Worm (Caenorhabditis elegans) whole organism, L1 larva: ENCODE measurements around the gene C44C10.7.

Source experiments
- C16A3.4 ChIP-seq: fragments of 150-350 bp; optimal IDR thresholded peaks from 2 replicates; lab custom pipeline; 2014; ENCODE audit warnings: missing biosample characterization, missing genetic modification characterization
- F16B12.6 ChIP-seq: fragments of 150-350 bp; optimal IDR thresholded peaks from 2 replicates; lab custom pipeline; 2014; ENCODE audit warnings: missing biosample characterization, missing genetic modification characterization
- aha-1 ChIP-seq: fragments of 150-350 bp; optimal IDR thresholded peaks from 2 replicates; lab custom pipeline; 2014; ENCODE audit warnings: missing biosample characterization, missing genetic modification characterization
- blmp-1 ChIP-seq: fragments of 150-350 bp; optimal IDR thresholded peaks from 2 replicates; lab custom pipeline; 2014; ENCODE audit warnings: missing biosample characterization, missing genetic modification characterization
- ceh-82 ChIP-seq, 3 experiments: fragments of 150-350 bp in 1 of 3; sonication (generic microtip) in 2 of 3; optimal IDR thresholded peaks; 2 replicates each; lab custom pipeline; 2014 to 2017; ENCODE audit warnings: missing biosample characterization in 3 of 3, missing genetic modification characterization in 3 of 3
- ceh-90 ChIP-seq: sonication (generic microtip); optimal IDR thresholded peaks from 2 replicates; lab custom pipeline; 2016; ENCODE audit warnings: missing genetic modification characterization, missing compliant biosample characterization
- dpl-1 ChIP-seq, 3 experiments: fragments of 150-350 bp in 2 of 3; sonication (generic microtip) in 1 of 3; optimal IDR thresholded peaks; 2 replicates each; lab custom pipeline; 2014 to 2017; ENCODE audit warnings: missing biosample characterization in 3 of 3, missing genetic modification characterization in 3 of 3, missing genetic modification reagents in 3 of 3
- dsc-1 ChIP-seq: sonication (generic microtip); optimal IDR thresholded peaks from 2 replicates; lab custom pipeline; 2016; ENCODE audit warnings: mild to moderate bottlenecking, missing genetic modification characterization, missing compliant biosample characterization
- egl-13 ChIP-seq: sonication (generic microtip); optimal IDR thresholded peaks from 2 replicates; lab custom pipeline; 2016; ENCODE audit warnings: missing genotype, missing genetic modification reagents, missing genetic modification characterization, missing compliant biosample characterization
- elt-2 ChIP-seq: sonication (generic microtip); optimal IDR thresholded peaks from 2 replicates; lab custom pipeline; 2016; ENCODE audit warnings: missing genetic modification characterization, mild to moderate bottlenecking, inconsistent platforms, missing compliant biosample characterization, missing genetic modification reagents
- elt-3 ChIP-seq, 6 experiments: fragments of 150-350 bp in 1 of 6; sonication (generic microtip); optimal IDR thresholded peaks; 2 replicates each; lab custom pipeline; 2017 to 2018; ENCODE audit warnings: missing biosample characterization in 6 of 6, missing genetic modification characterization in 6 of 6, inconsistent platforms in 1 of 6
- fos-1 ChIP-seq: fragments of 150-350 bp; optimal IDR thresholded peaks from 2 replicates; lab custom pipeline; 2014; ENCODE audit warnings: missing biosample characterization, missing genetic modification characterization
- hlh-17 ChIP-seq: fragments of 200-800 bp; sonication (Bioruptor generic); optimal IDR thresholded peaks from 2 replicates; lab custom pipeline; 2018; ENCODE audit warnings: missing genetic modification characterization, mild to moderate bottlenecking, missing compliant biosample characterization, moderate library complexity, borderline replicate concordance
- hpl-2 ChIP-seq: fragments of 150-350 bp; optimal IDR thresholded peaks from 2 replicates; lab custom pipeline; 2014; ENCODE audit warnings: missing biosample characterization, missing genetic modification reagents, missing genetic modification characterization
- jun-1 ChIP-seq: fragments of 150-350 bp; optimal IDR thresholded peaks from 2 replicates; lab custom pipeline; 2014; ENCODE audit warnings: missing biosample characterization, missing genetic modification reagents, missing genetic modification characterization
- lin-13 ChIP-seq: fragments of 150-350 bp; optimal IDR thresholded peaks from 2 replicates; lab custom pipeline; 2014; ENCODE audit warnings: missing biosample characterization, missing genetic modification reagents, missing genetic modification characterization
- lin-14 ChIP-seq: fragments of 200-800 bp; sonication (Bioruptor generic); optimal IDR thresholded peaks from 2 replicates; lab custom pipeline; 2018; ENCODE audit warnings: mild to moderate bottlenecking, missing genetic modification characterization, moderate library complexity, missing compliant biosample characterization
- lin-35 ChIP-seq, 2 experiments: fragments of 150-350 bp; optimal IDR thresholded peaks; 2 replicates each; lab custom pipeline; 2014; ENCODE audit warnings: missing biosample characterization in 2 of 2, missing genetic modification characterization in 2 of 2, missing genetic modification reagents in 2 of 2
- lsy-2 ChIP-seq, 2 experiments: fragments of 150-350 bp; optimal IDR thresholded peaks; 2 replicates each; lab custom pipeline; 2014; ENCODE audit warnings: missing biosample characterization in 2 of 2, missing genetic modification characterization in 2 of 2
- mab-9 ChIP-seq: fragments of 200-800 bp; sonication (Bioruptor generic); IDR thresholded peaks from 2 replicates; pipeline ENCODE4 v1.3.6; 2022; ENCODE audit warnings: missing genetic modification reagents, missing genetic modification characterization, missing compliant biosample characterization
- mdl-1 ChIP-seq, 2 experiments: fragments of 150-350 bp; optimal IDR thresholded peaks; 2 replicates each; lab custom pipeline; 2014 to 2017; ENCODE audit warnings: missing biosample characterization in 2 of 2, missing genetic modification characterization in 2 of 2, inconsistent platforms in 1 of 2
- mep-1 ChIP-seq: fragments of 150-350 bp; optimal IDR thresholded peaks from 2 replicates; lab custom pipeline; 2014; ENCODE audit warnings: missing biosample characterization, missing genetic modification characterization
- nhr-19 ChIP-seq: fragments of 200-800 bp; sonication (Bioruptor generic); conservative IDR thresholded peaks from 2 replicates; pipeline ENCODE4 v1.3.6; 2022; ENCODE audit warnings: missing genetic modification characterization, missing compliant biosample characterization
- nhr-20 ChIP-seq: sonication (generic microtip); optimal IDR thresholded peaks from 2 replicates; lab custom pipeline; 2016; ENCODE audit warnings: mild to moderate bottlenecking, missing genetic modification characterization, missing compliant biosample characterization
- nhr-237 ChIP-seq: fragments of 150-350 bp; optimal IDR thresholded peaks from 2 replicates; lab custom pipeline; 2014; ENCODE audit warnings: missing biosample characterization, missing genetic modification characterization
- nhr-47 ChIP-seq: sonication (generic microtip); optimal IDR thresholded peaks from 2 replicates; lab custom pipeline; 2016; ENCODE audit warnings: mild to moderate bottlenecking, missing genetic modification characterization, moderate library complexity, missing compliant biosample characterization
- nhr-71 ChIP-seq: sonication (generic microtip); optimal IDR thresholded peaks from 2 replicates; lab custom pipeline; 2016; ENCODE audit warnings: mild to moderate bottlenecking, missing genetic modification characterization, moderate library complexity, missing compliant biosample characterization
- nhr-77 ChIP-seq: fragments of 150-350 bp; optimal IDR thresholded peaks from 2 replicates; lab custom pipeline; 2014; ENCODE audit warnings: missing biosample characterization, missing genetic modification characterization
- nhr-85 ChIP-seq: sonication (generic microtip); peaks from one replicate; lab custom pipeline; 2016; ENCODE audit warnings: missing genetic modification characterization, inconsistent platforms, missing compliant biosample characterization
- nhr-90 ChIP-seq: sonication (generic microtip); optimal IDR thresholded peaks from 2 replicates; lab custom pipeline; 2016; ENCODE audit warnings: mild to moderate bottlenecking, missing genetic modification characterization, missing compliant biosample characterization; ENCODE audit not compliant: poor library complexity
- pax-3 ChIP-seq: fragments of 200-800 bp; sonication (Bioruptor generic); optimal IDR thresholded peaks from 2 replicates; lab custom pipeline; 2018; ENCODE audit warnings: mild to moderate bottlenecking, missing genetic modification characterization, moderate library complexity, missing compliant biosample characterization
- pqm-1 ChIP-seq: sonication (generic microtip); optimal IDR thresholded peaks from 3 replicates; lab custom pipeline; 2017; ENCODE audit warnings: missing biosample characterization, missing genetic modification characterization
- rnt-1 ChIP-seq: sonication (generic microtip); optimal IDR thresholded peaks from 2 replicates; lab custom pipeline; 2016; ENCODE audit warnings: mild to moderate bottlenecking, missing genetic modification characterization, moderate library complexity, missing compliant biosample characterization
- snu-23 ChIP-seq: sonication (generic microtip); optimal IDR thresholded peaks from 2 replicates; lab custom pipeline; 2016; ENCODE audit warnings: missing genetic modification characterization, missing compliant biosample characterization
- sup-37 ChIP-seq: fragments of 200-800 bp; sonication (Bioruptor generic); optimal IDR thresholded peaks from 2 replicates; lab custom pipeline; 2018; ENCODE audit warnings: mild to moderate bottlenecking, missing genetic modification characterization, missing compliant biosample characterization
- tbx-2 ChIP-seq: sonication (generic microtip); optimal IDR thresholded peaks from 2 replicates; lab custom pipeline; 2016; ENCODE audit warnings: missing genetic modification characterization, missing compliant biosample characterization
- unc-130 ChIP-seq: fragments of 150-350 bp; optimal IDR thresholded peaks from 2 replicates; lab custom pipeline; 2017; ENCODE audit warnings: missing biosample characterization, missing genetic modification characterization, inconsistent platforms
- unc-86 ChIP-seq: sonication (generic microtip); optimal IDR thresholded peaks from 2 replicates; lab custom pipeline; 2016; ENCODE audit warnings: missing genetic modification characterization, missing compliant biosample characterization
- vab-15 ChIP-seq: sonication (generic microtip); optimal IDR thresholded peaks from 2 replicates; lab custom pipeline; 2017; ENCODE audit warnings: missing genotype, mild to moderate bottlenecking, missing genetic modification characterization, missing compliant biosample characterization
- xbp-1 ChIP-seq: sonication (generic microtip); optimal IDR thresholded peaks from 2 replicates; lab custom pipeline; 2016; ENCODE audit warnings: missing genetic modification characterization, missing compliant biosample characterization
- zip-4 ChIP-seq: fragments of 200-800 bp; sonication (Bioruptor generic); optimal IDR thresholded peaks from 2 replicates; lab custom pipeline; 2018; ENCODE audit warnings: mild to moderate bottlenecking, missing genetic modification characterization, moderate library complexity, missing compliant biosample characterization
- ztf-4 ChIP-seq: fragments of 150-350 bp; optimal IDR thresholded peaks from 2 replicates; lab custom pipeline; 2014; ENCODE audit warnings: missing biosample characterization, missing genetic modification characterization

Gene C44C10.7

DNA sequence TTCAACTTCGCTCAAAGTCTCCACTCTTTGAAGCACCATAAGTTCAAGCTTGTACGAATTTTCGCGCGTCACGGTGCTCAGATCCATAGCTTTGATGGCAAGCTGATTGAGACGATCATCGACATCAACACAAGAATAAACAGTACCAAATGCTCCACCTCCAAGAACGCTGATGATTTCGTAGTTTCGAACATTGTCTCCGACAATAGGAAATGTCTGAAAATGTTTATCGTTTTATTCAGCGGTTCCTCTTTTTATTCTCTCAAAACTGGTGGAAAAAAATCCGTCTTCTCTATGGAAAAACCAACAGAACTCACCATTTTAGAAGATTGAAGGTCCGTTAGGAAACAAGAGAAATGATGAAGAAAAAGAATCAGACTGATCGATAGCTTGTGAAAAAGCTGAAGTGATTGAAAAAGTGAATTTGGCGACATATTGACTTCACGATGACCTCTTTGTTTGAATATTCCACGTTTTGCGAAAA, at the start of gene C44C10.7:
Gene C44C10.7 (minus strand): TSS at position 434 of the 484 bp plus-strand sequence.
- TF ChIP-seq nhr-237 (tag; lab: Kevin White, UChicago) (no peak), mep-1 (tag; lab: Kevin White, UChicago) (no peak), sup-37 (GFP tag; lab: Kevin White, UChicago) (no peak), unc-86 (tag; lab: Kevin White, UChicago) (no peak), aha-1 (tag; lab: Kevin White, UChicago) (no peak), xbp-1 (no peak)

DNA sequence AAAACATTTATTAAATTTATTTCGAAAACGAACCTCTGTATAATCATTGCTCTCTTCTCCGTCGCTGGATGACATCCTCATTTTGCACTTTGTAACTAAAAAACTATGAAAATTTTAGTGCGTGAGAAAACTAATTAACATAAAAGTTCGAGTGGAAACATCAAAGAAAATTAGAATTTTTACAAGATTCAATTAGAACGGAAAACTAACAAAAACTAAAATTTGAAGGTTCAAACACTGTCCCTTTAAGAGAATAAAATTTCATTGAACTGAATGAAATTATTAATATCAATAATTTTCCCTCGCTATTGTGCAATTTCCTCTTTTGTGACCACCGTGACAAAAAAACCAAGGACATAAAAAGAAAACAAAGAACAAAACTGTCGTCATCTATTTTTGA, 49.0 kb upstream of the C44C10.7 start, which contains the start of gene D1053.3:
Gene D1053.3 (minus strand): TSS at position 101 of the 400 bp plus-strand sequence.
- TF ChIP-seq nhr-77 (tag; lab: Kevin White, UChicago) = no peak
- TF ChIP-seq zip-4 (GFP tag; lab: Kevin White, UChicago) = no peak

DNA sequence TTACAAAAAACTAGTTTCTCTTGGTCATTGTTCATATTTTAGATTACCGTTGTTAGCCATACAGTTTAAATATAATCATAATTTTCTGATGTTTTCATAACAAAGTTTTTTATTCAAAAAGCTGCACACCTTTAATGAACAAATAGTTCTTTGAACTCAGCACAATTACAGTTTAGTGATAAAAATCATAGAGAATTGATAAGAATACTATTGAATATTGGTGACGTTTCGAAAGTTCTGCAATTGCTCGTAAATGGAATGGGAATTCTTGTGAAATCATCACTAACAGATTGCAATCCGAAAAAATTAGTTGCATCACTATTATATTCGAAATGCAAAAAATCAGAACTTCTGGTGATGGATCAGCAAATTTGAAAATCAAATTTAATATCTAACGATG, 46.0 kb upstream of the C44C10.7 start:
- no peak for TF ChIP-seq pqm-1
- TF ChIP-seq elt-2 (tag; lab: Kevin White, UChicago) = peak; percentile 1

DNA sequence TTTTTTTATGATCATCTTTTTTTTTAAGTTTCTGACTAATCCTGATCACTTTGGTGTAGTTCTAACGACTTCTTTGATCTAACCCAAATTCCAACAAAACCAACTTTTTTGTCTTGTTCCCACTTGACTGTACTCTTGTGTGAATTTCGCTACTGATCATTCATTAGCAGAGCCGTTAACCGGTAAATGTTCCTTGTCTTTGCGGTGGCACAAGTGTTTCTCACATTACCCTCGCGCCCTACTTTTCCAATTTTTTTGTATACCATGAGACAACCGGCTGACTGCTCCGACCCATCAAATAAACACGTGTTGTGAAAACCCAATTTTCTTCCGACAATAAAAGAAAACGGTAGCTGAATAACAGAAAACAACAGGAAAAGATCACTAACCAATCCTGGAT, 44.7 kb upstream of the C44C10.7 start:
- TF ChIP-seq hlh-17 = no peak
- TF ChIP-seq lin-13 (GFP tag; lab: Kevin White, UChicago) = no peak
- no peak for TF ChIP-seq ceh-82 (tag; optimal IDR thresholded peaks at IDR 0.05; lab: Kevin White, UChicago)
- no peak for TF ChIP-seq fos-1 (tag; lab: Kevin White, UChicago)
- no peak for TF ChIP-seq tbx-2 (tag; lab: Kevin White, UChicago)
- TF ChIP-seq ztf-4 (tag; lab: Kevin White, UChicago) = no peak
- no peak for TF ChIP-seq hpl-2
- TF ChIP-seq mab-9 (GFP tag; lab: Robert Waterston, UW) = no peak
- TF ChIP-seq dsc-1 (tag; lab: Kevin White, UChicago) = no peak

DNA sequence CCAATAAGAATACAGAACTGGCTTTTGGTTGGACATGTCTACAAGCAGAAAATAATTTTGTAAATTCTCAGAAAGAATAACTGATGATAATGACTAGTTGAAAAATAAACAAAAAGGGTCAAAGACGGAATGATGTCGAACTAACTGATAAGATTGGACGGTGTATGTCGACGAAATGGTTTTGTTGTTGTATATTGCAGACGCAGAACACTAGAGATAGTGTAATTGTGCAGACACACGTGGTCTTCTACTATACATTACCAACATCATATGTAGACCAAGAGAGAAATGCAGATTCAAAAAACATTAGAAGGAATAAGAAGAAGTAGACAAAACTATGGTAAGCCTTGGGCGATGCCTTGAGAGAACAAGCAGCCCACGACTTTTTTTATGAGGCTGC, 39.7 kb upstream of the C44C10.7 start, which contains the start of the genes gst-42 and D1053.2:
Gene gst-42 (minus strand): TSS at position 176 of the 400 bp plus-strand sequence.
Gene D1053.2 (plus strand): TSS at position 391 of the 400 bp plus-strand sequence.
- no peak for TF ChIP-seq egl-13 (tag; lab: Kevin White, UChicago)
- TF ChIP-seq nhr-47 (tag; lab: Kevin White, UChicago) = peak; percentile 1
- TF ChIP-seq rnt-1 (tag; lab: Kevin White, UChicago) = no peak
- TF ChIP-seq dpl-1 (GFP tag; optimal IDR thresholded peaks at IDR 0.05; lab: Kevin White, UChicago) = peak in 1 of 3 experiments; percentile 7
- TF ChIP-seq nhr-90 (tag; lab: Kevin White, UChicago) = peak; percentile 53
- TF ChIP-seq hlh-17 = no peak
- peak; percentile 28 for TF ChIP-seq tbx-2 (tag; lab: Kevin White, UChicago)
- peak; percentile 59 for TF ChIP-seq blmp-1 (tag; lab: Kevin White, UChicago)
- peak; percentile 1 for TF ChIP-seq jun-1 (tag; lab: Kevin White, UChicago)
- peak in 1 of 2 experiments; percentile 86 for TF ChIP-seq mdl-1 (tag; optimal IDR thresholded peaks at IDR 0.05; lab: Kevin White, UChicago)
- peak; percentile 84 for TF ChIP-seq nhr-85 (tag; lab: Kevin White, UChicago)
- TF ChIP-seq lin-14 (GFP tag; lab: Kevin White, UChicago) = peak; percentile 80
- peak; percentile 12 to 24 for TF ChIP-seq lsy-2 (tag; optimal IDR thresholded peaks at IDR 0.05; lab: Kevin White, UChicago)
- no peak for TF ChIP-seq ceh-90 (tag; lab: Kevin White, UChicago)
- TF ChIP-seq vab-15 (tag; lab: Kevin White, UChicago) = peak; percentile 28
- TF ChIP-seq elt-2 (tag; lab: Kevin White, UChicago) = peak; percentile 93
- TF ChIP-seq elt-3 (tag; optimal IDR thresholded peaks at IDR 0.05; lab: Kevin White, UChicago) = peak in 5 of 6 experiments; percentile 76 to 93 (median 89)
- TF ChIP-seq pqm-1 = peak; percentile 20
- TF ChIP-seq pax-3 = no peak
- TF ChIP-seq nhr-19 (GFP tag; lab: Robert Waterston, UW) = peak; percentile 46
- TF ChIP-seq F16B12.6 (tag; lab: Kevin White, UChicago) = no peak
- TF ChIP-seq nhr-71 = peak; percentile 71
- TF ChIP-seq nhr-20 (tag; lab: Kevin White, UChicago) = peak; percentile 77
- peak; percentile 47 for TF ChIP-seq unc-130 (tag; lab: Kevin White, UChicago)
- peak; percentile 20 for TF ChIP-seq C16A3.4 (tag; lab: Kevin White, UChicago)
- peak; percentile 55 for TF ChIP-seq snu-23 (GFP tag; lab: Kevin White, UChicago)
- peak in 1 of 2 experiments; percentile 75 for TF ChIP-seq lin-35 (GFP tag; optimal IDR thresholded peaks at IDR 0.05; lab: Kevin White, UChicago)
- TF ChIP-seq mep-1 (tag; lab: Kevin White, UChicago) = peak; percentile 19
